Fruit fly (Drosophila melanogaster) S2 (cell line): Measurements from ENCODE around the gene CG31226.

ENCODE experiments used
- CG8478 ChIP-seq: fragments of >200 bp; optimal IDR thresholded peaks from 2 replicates; lab custom pipeline; 2018
- CTCF ChIP-seq, 2 experiments: fragments of >200 bp; optimal IDR thresholded peaks; 2 replicates each; lab custom pipeline; 2018

Gene CG31226

DNA sequence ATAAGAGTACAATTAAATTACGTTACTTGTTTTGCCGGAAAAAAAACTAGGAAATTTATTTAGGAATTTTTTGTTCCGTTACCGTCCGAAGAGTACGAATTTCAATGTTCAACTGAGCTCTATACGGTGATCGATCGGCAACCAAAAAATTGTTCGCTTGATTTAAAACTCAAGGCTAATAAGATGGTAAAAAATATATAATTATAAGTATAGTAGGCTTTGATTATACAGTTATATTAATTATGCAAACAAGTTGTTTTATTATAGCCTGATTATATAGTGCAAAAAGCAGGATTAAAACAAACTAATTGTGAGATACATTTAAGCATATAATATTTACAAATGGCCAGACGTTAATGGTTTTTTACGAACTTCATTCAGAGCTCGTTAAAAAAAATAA lies at the start of gene CG31226:
Gene CG31226 (minus strand): TSS at position 101 of the 400 bp plus-strand sequence.
- TF ChIP-seq CTCF (optimal IDR thresholded peaks at IDR 0.05; lab: Kevin White, UChicago) (no peak), CG8478 (lab: Kevin White, UChicago) (no peak)

DNA sequence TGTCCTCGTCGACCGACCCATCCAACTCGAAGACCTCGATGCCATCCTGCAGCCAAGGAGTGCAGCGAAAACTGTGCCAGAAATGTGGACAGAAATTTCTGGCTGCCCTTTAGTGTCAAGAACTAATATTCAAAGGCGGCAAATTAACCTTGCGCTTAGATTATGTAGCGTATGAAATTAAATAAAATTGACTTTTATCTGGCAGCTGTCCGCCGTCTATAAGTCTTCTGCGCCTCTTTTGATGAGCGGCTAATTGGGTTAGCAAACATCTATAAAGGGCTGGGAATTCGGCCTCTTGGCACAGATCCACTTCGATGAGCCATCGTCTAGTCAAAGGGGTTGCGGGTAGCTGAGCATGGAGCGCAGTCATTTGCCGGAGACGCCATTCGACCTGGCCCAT lies 47.5 kb upstream of the CG31226 start, which contains the start of gene Rh2:
Gene Rh2 (plus strand): TSS at position 301 of the 400 bp plus-strand sequence.
- no peak for TF ChIP-seq CTCF (optimal IDR thresholded peaks at IDR 0.05; lab: Kevin White, UChicago)
- no peak for TF ChIP-seq CG8478 (lab: Kevin White, UChicago)

DNA sequence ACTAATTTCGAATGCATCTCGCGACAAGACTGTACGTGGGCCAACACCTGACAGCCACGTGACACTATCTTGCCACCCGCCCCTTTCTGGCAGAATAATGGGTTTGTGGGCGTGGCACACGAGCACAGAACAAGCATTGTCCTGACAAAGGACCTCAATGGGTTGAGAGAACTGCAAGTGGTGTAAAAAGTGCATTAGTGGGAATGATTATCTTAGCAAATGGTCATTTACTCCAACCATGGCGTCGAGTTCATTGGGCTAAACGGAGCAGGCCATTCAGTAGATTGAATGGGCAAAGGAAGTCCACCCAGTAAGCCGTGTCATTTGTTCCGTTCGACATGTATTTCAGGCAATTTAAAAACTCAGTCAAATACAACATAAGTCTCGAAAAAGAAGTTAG lies 46.2 kb upstream of the CG31226 start, which contains the start of gene CG14297:
Gene CG14297 (plus strand): TSS at position 301 of the 400 bp plus-strand sequence.
- TF ChIP-seq CTCF (optimal IDR thresholded peaks at IDR 0.05; lab: Kevin White, UChicago) (no peak), CG8478 (lab: Kevin White, UChicago) (no peak)

DNA sequence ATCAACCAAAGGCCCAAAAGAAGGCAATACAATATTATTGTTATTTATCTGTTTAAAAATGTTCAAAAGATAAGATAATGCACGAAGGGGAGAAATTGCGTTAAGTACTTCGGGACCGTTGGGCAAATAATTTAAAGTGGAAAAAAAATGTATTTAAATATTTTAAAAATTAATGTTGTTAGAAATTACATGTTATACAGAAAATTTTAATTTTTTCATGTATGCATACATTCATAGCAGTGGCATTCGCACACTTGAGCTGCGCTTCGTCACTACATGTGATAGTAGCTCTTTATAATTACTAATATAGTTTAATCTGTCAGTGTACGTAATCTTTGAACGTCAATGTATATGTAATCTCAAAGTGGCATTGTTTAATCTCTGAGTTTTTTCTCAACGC lies 43.6 kb upstream of the CG31226 start:
- no peak for TF ChIP-seq CTCF (optimal IDR thresholded peaks at IDR 0.05; lab: Kevin White, UChicago)
- no peak for TF ChIP-seq CG8478 (lab: Kevin White, UChicago)

DNA sequence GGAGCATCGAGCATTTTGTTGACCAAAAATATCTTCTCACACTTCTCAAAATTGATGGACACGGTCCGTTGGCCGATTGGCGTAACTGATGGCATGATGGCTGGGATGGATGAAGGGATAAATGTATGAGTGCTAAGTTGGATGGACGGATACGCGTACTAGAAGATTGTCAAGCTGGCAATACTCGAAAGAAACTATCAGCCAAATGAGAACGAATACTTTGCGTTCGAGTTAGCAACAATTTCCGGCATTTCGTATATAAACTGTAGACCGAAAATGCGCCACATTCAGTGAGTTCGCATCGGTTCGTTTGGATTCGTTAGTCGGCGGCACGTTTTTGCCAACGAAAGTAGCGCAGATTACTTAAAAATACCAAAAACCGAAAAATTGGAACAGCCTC lies 23.6 kb upstream of the CG31226 start, which contains the start of gene CG14298:
Gene CG14298 (plus strand): TSS at position 301 of the 400 bp plus-strand sequence.
- TF ChIP-seq CG8478 (lab: Kevin White, UChicago): no peak
- TF ChIP-seq CTCF (optimal IDR thresholded peaks at IDR 0.05; lab: Kevin White, UChicago): no peak

DNA sequence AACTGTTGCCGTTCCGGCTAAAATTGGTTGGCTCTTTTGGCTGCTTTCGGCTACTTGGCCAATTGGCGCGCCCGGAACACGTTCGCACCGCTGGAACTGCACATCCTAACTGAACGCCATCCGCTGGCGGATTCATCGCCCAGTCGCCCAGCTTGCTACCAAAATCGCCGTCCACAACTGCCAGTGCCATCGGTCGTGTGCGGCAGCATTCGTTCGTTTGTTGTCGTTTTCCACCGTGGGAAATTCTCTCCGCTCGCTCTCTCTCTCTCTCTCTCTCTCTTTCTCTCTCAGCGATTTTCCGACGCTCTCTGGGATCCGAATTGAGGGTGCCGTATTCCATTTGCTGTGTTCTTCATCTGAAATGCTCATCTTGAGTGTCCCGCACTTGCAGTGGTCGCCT lies 2.5 kb downstream of the CG31226 start, which contains the start of gene Octalpha2R:
Gene Octalpha2R (minus strand): TSS at position 77 of the 400 bp plus-strand sequence.
- TF ChIP-seq CG8478 (lab: Kevin White, UChicago) (no peak), CTCF (optimal IDR thresholded peaks at IDR 0.05; lab: Kevin White, UChicago) (no peak)

DNA sequence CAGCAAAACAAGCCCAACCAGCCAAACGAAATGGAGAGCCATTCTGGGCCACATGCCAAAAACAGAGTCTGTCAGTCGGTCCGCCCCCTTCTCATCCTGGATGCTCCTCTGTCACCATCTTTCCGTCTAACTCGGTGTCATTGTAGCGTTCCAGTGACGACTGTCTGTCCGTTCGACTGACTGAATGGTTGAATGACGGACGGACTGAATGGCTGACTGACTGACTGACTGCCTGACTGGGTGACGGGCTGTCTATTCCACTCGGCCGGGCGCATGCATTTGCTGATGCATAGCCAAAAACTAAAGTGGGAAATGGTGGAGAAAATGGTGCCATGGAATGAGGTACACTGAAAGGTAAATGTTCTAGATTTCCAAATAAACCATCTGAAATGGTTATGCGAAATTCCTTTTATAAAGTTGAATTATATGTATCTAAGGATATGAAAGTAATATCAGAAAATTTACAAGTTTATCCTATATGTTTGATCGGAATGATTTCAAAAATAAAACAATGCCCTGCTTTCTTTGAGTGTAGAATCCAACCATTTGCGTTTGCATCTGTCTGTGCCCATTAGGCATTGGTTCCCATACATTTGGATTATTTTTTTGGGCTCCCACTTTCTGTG lies 47.2 kb downstream of the CG31226 start:
- TF ChIP-seq CTCF (optimal IDR thresholded peaks at IDR 0.05; lab: Kevin White, UChicago) (no peak), CG8478 (lab: Kevin White, UChicago) (no peak)
